Worm (Caenorhabditis elegans) whole organism, late embryonic: ENCODE measurements around the gene C54E4.12.

Experiments used
- ceh-9 ChIP-seq: sonication (generic microtip); optimal IDR thresholded peaks from 2 replicates; lab custom pipeline; 2016; ENCODE audit warnings: mild to moderate bottlenecking, missing genetic modification characterization, inconsistent platforms, missing compliant biosample characterization
- pha-2 ChIP-seq: sonication (generic microtip); optimal IDR thresholded peaks from 2 replicates; lab custom pipeline; 2017; ENCODE audit warnings: mild to moderate bottlenecking, missing genetic modification characterization, missing compliant biosample characterization
- pha-4 ChIP-seq: fragments of 150-350 bp; optimal IDR thresholded peaks from 2 replicates; lab custom pipeline; 2018; ENCODE audit warnings: missing biosample characterization, missing genetic modification reagents, missing genetic modification characterization
- tbx-7 ChIP-seq: sonication (generic microtip); optimal IDR thresholded peaks from 2 replicates; lab custom pipeline; 2016; ENCODE audit warnings: missing genotype, missing genetic modification characterization, missing compliant biosample characterization
- ztf-16 ChIP-seq: sonication (generic microtip); optimal IDR thresholded peaks from 2 replicates; lab custom pipeline; 2017; ENCODE audit warnings: missing genetic modification characterization, missing compliant biosample characterization

DNA sequence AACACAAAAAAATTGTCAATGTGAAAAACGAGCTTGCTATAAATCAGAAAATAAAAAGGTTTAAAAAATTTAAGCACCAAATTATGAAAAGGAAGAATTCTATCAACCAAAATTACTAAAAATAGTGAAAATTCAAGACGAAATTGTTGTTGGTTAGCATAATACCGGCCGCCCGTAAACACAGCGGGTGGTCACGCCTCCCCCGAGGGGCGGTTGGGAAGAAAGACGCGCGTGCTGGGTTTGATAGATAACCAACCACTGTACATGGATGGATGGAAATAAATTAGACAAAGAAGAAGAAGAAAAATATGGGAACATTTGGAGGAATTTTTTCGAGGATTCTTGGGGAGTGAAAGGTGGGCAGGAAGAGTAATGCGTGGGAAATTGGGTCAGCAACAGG, 1.9 kb upstream of the C54E4.12 start:
- no peak for TF ChIP-seq pha-4 (tag; lab: Kevin White, UChicago)
- no peak for TF ChIP-seq ztf-16 (tag; lab: Kevin White, UChicago)
- TF ChIP-seq pha-2 (tag; lab: Kevin White, UChicago), result no peak
- no peak for TF ChIP-seq tbx-7 (tag; lab: Kevin White, UChicago)
- TF ChIP-seq ceh-9 (tag; lab: Kevin White, UChicago), result no peak
